Fruit fly (Drosophila melanogaster): ENCODE results near the gene CG17129.

CG17129 gene

DNA sequence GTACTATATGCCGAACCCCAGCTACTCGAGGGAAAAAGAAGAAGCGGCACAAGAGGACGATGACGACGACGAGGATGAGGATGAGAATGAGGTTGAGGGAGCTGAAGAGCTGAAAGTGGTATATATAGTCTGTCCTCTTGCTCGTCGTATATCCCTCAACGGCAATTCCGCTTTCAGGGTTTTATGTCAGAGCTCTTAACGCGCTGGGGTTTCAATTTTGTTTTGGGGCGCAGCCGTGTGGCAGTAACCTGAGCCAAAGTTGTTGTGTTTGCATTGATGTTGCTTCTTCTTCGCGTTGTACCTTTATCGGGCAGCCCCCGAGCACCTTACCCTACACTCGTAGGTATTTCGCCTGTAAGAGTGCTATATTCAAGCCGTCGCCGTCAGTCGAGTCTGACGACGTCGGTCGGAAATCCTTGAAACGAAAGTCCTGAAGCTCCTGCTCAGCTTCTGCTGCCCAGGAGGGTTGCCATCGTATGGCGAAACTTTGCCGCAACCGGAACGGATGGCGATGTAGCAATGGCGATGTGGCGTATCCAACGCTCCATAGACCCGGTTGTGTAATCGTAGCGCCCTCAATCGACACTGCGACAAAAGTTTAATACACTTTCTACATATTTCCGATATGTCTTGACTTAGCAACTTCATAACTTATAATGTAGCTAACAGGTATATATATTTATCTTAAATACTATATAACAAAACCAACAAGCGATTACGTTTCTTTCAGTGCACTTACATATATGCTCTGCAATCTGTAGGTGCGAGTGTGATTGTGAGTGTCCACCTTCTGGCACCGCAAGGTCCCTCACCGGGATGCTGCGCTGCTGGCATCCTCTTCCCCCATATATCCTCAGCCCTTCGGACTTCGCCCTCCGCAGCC, 24.8 kb upstream of the CG17129 start (continued):
- TF ChIP-seq ham (GFP tag; IDR thresholded peaks at IDR 0.05) (no peak), CG1647 (GFP tag; optimal IDR thresholded peaks at IDR 0.05) (no peak), CG2120 (GFP tag; optimal IDR thresholded peaks at IDR 0.05) (peak; percentile 28), CG10267 (tag; optimal IDR thresholded peaks at IDR 0.05) (no peak), CG15696 (tag; optimal IDR thresholded peaks at IDR 0.05) (no peak), p53 (GFP tag; optimal IDR thresholded peaks at IDR 0.05) (no peak), Side (GFP tag; optimal IDR thresholded peaks at IDR 0.05) (no peak), CG6765 (GFP tag; optimal IDR thresholded peaks at IDR 0.05) (no peak), Hr3 (GFP tag; optimal IDR thresholded peaks at IDR 0.05) (no peak), insv (GFP tag; optimal IDR thresholded peaks at IDR 0.05) (no peak), CG2202 (tag; optimal IDR thresholded peaks at IDR 0.05) (no peak), ac (GFP tag; optimal IDR thresholded peaks at IDR 0.05) (no peak), CG10274 (GFP tag; optimal IDR thresholded peaks at IDR 0.05) (no peak), Dref (GFP tag; IDR thresholded peaks at IDR 0.05) (no peak), CG10543 (GFP tag; optimal IDR thresholded peaks at IDR 0.05) (no peak), Spps (tag; optimal IDR thresholded peaks at IDR 0.05) (no peak), Fer2 (tag; optimal IDR thresholded peaks at IDR 0.05) (no peak), zf30C (GFP tag; optimal IDR thresholded peaks at IDR 0.05) (no peak), Jarid2 (GFP tag; optimal IDR thresholded peaks at IDR 0.05) (no peak), CG16863 (GFP tag; optimal IDR thresholded peaks at IDR 0.05) (no peak), Vsx1 (GFP tag; optimal IDR thresholded peaks at IDR 0.05) (no peak), BEAF-32 (GFP tag; optimal IDR thresholded peaks at IDR 0.05) (no peak), ERR (GFP tag; optimal IDR thresholded peaks at IDR 0.05) (no peak), CG1603 (tag; optimal IDR thresholded peaks at IDR 0.05) (peak; percentile 38), CG8290 (GFP tag; optimal IDR thresholded peaks at IDR 0.05) (no peak), CG8290 (tag; optimal IDR thresholded peaks at IDR 0.05) (no peak), CG11723 (GFP tag; optimal IDR thresholded peaks at IDR 0.05) (no peak), lmd (GFP tag; IDR thresholded peaks at IDR 0.05) (0 out of 2 replicates have a peak, but pooled peaks have one; percentile 35), Lpt (GFP tag; optimal IDR thresholded peaks at IDR 0.05) (no peak), CG3838 (GFP tag; optimal IDR thresholded peaks at IDR 0.05) (no peak), Dad (GFP tag; optimal IDR thresholded peaks at IDR 0.05) (no peak), CG17186 (GFP tag; optimal IDR thresholded peaks at IDR 0.05) (no peak), Neu2 (GFP tag; optimal IDR thresholded peaks at IDR 0.05; ENCODE audit: borderline replicate concordance) (no peak), al (GFP tag; IDR thresholded peaks at IDR 0.05) (no peak), sens-2 (GFP tag; IDR thresholded peaks at IDR 0.05) (no peak), ftz-f1 (GFP tag; optimal IDR thresholded peaks at IDR 0.05) (no peak), CG11560 (tag; IDR thresholded peaks at IDR 0.05) (0 out of 3 replicates have a peak, but pooled peaks have one; percentile 43), Asciz (GFP tag; optimal IDR thresholded peaks at IDR 0.05) (no peak), az2 (GFP tag; optimal IDR thresholded peaks at IDR 0.05) (peak; percentile 31), sc (optimal IDR thresholded peaks at IDR 0.05) (no peak), sc (GFP tag; optimal IDR thresholded peaks at IDR 0.05) (no peak), Rfx (GFP tag; IDR thresholded peaks at IDR 0.05) (peak; percentile 59; the same call in 1 of the 2 replicates), CG17568 (GFP tag; optimal IDR thresholded peaks at IDR 0.05) (no peak), chif (GFP tag; optimal IDR thresholded peaks at IDR 0.05) (no peak), bcd (GFP tag; optimal IDR thresholded peaks at IDR 0.05) (peak; percentile 36), CG3847 (GFP tag; IDR thresholded peaks at IDR 0.05) (no peak), Dbx (GFP tag; IDR thresholded peaks at IDR 0.05) (no peak), Sox100B (GFP tag; optimal IDR thresholded peaks at IDR 0.05) (no peak), CG12942 (GFP tag; optimal IDR thresholded peaks at IDR 0.05) (no peak), amos (GFP tag; IDR thresholded peaks at IDR 0.05; ENCODE audit: partially characterized antibody) (no peak)
